Worm (Caenorhabditis elegans) whole organism, young adult: ENCODE data around the gene F08G5.3.

Experiments used
- C17E4.6 ChIP-seq: fragments of 200-800 bp; sonication (Bioruptor generic); IDR thresholded peaks from 2 replicates; pipeline ENCODE4 v1.3.6; 2022; ENCODE audit warnings: missing genetic modification reagents, missing genetic modification characterization, missing compliant biosample characterization
- F10E7.11 ChIP-seq: sonication (generic microtip); optimal IDR thresholded peaks from 2 replicates; lab custom pipeline; 2017; ENCODE audit warnings: mild to moderate bottlenecking, missing genetic modification characterization, moderate library complexity, missing compliant biosample characterization
- F23B12.7 ChIP-seq: sonication (generic microtip); optimal IDR thresholded peaks from 2 replicates; lab custom pipeline; 2017; ENCODE audit warnings: missing genetic modification characterization, mild to moderate bottlenecking, missing compliant biosample characterization, antibody characterized with exemption, moderate library complexity; ENCODE audit not compliant: insufficient read depth
- F33H1.4 ChIP-seq: fragments of 200-800 bp; sonication (Bioruptor generic); IDR thresholded peaks from 2 replicates; pipeline ENCODE4 v1.3.6; 2022; ENCODE audit warnings: missing genetic modification reagents, missing genetic modification characterization, missing compliant biosample characterization
- F49E8.2 ChIP-seq: sonication (generic microtip); optimal IDR thresholded peaks from 3 replicates; lab custom pipeline; 2017; ENCODE audit warnings: missing genetic modification characterization, mild to moderate bottlenecking, missing compliant biosample characterization, antibody characterized with exemption, moderate library complexity; ENCODE audit not compliant: insufficient read depth
- F52B5.7 ChIP-seq: sonication (generic microtip); optimal IDR thresholded peaks from 2 replicates; lab custom pipeline; 2016; ENCODE audit warnings: mild to moderate bottlenecking, missing genetic modification characterization, missing compliant biosample characterization
- F57A8.1 ChIP-seq: fragments of 200-800 bp; sonication (Bioruptor generic); optimal IDR thresholded peaks from 2 replicates; lab custom pipeline; 2018; ENCODE audit warnings: mild to moderate bottlenecking, missing genetic modification characterization, moderate library complexity, missing compliant biosample characterization
- K12H6.12 ChIP-seq: fragments of 200-800 bp; sonication (Bioruptor generic); optimal IDR thresholded peaks from 2 replicates; lab custom pipeline; 2018; ENCODE audit warnings: mild to moderate bottlenecking, missing genetic modification characterization, missing compliant biosample characterization
- T26A5.8 ChIP-seq: sonication (generic microtip); optimal IDR thresholded peaks from 2 replicates; lab custom pipeline; 2016; ENCODE audit warnings: missing genetic modification characterization, missing compliant biosample characterization
- Y53F4B.3 ChIP-seq: fragments of 200-800 bp; sonication (Bioruptor generic); IDR thresholded peaks from 2 replicates; pipeline ENCODE4 v1.3.6; 2022; ENCODE audit warnings: missing genetic modification reagents, missing genetic modification characterization, missing compliant biosample characterization
- Y79H2A.3 ChIP-seq: fragments of 200-800 bp; sonication (Bioruptor generic); conservative IDR thresholded peaks from 2 replicates; pipeline ENCODE4 v1.3.6; 2022; ENCODE audit warnings: missing genetic modification reagents, missing genetic modification characterization, missing compliant biosample characterization
- akir-1 ChIP-seq: fragments of 200-800 bp; sonication (Bioruptor generic); optimal IDR thresholded peaks from 2 replicates; lab custom pipeline; 2018; ENCODE audit warnings: mild to moderate bottlenecking, missing genetic modification characterization, moderate library complexity, missing compliant biosample characterization
- attf-5 ChIP-seq: fragments of 200-800 bp; sonication (Bioruptor generic); optimal IDR thresholded peaks from 2 replicates; lab custom pipeline; 2018; ENCODE audit warnings: mild to moderate bottlenecking, missing genetic modification characterization, missing compliant biosample characterization
- ccch-3 ChIP-seq: fragments of 200-800 bp; sonication (Bioruptor generic); optimal IDR thresholded peaks from 2 replicates; lab custom pipeline; 2018; ENCODE audit warnings: mild to moderate bottlenecking, missing genetic modification characterization, missing compliant biosample characterization
- cebp-1 ChIP-seq, 2 experiments: fragments of 200-800 bp in 1 of 2; sonication (Bioruptor generic) in 1 of 2; sonication (generic microtip) in 1 of 2; IDR thresholded peaks in 1 of 2; optimal IDR thresholded peaks in 1 of 2; 2 replicates each; pipeline versions ENCODE4 v1.3.6 to Lab custom; 2017 to 2022; ENCODE audit warnings: missing compliant biosample characterization in 2 of 2, missing genetic modification characterization in 2 of 2, mild to moderate bottlenecking in 1 of 2, missing genetic modification reagents in 1 of 2, moderate library complexity in 1 of 2
- ceh-100 ChIP-seq: fragments of 200-800 bp; sonication (Bioruptor generic); IDR thresholded peaks from 2 replicates; pipeline ENCODE4 v1.3.6; 2022; ENCODE audit warnings: missing genetic modification reagents, missing genetic modification characterization, missing compliant biosample characterization
- ceh-40 ChIP-seq: fragments of 200-800 bp; sonication (Bioruptor generic); IDR thresholded peaks from 2 replicates; pipeline ENCODE4 v1.3.6; 2022; ENCODE audit warnings: missing genetic modification characterization, missing compliant biosample characterization
- ceh-58 ChIP-seq: fragments of 200-800 bp; sonication (Bioruptor generic); IDR thresholded peaks from 2 replicates; pipeline ENCODE4 v1.3.6; 2022; ENCODE audit warnings: missing genetic modification characterization, missing compliant biosample characterization
- ceh-91 ChIP-seq: fragments of 200-800 bp; sonication (Bioruptor generic); IDR thresholded peaks from 2 replicates; pipeline ENCODE4 v1.3.6; 2022; ENCODE audit warnings: missing genetic modification reagents, missing genetic modification characterization, missing compliant biosample characterization
- dox-1 ChIP-seq: fragments of 200-800 bp; sonication (Bioruptor generic); IDR thresholded peaks from 2 replicates; pipeline ENCODE4 v1.3.6; 2022; ENCODE audit warnings: missing genetic modification reagents, missing genetic modification characterization, missing compliant biosample characterization
- efl-1 ChIP-seq: fragments of 150-350 bp; optimal IDR thresholded peaks from 2 replicates; lab custom pipeline; 2014; ENCODE audit warnings: missing biosample characterization, missing genetic modification reagents, missing genetic modification characterization
- egl-18 ChIP-seq: fragments of 200-800 bp; sonication (Bioruptor generic); IDR thresholded peaks from 2 replicates; pipeline ENCODE4 v1.3.6; 2022; ENCODE audit warnings: missing genetic modification reagents, missing genetic modification characterization, missing compliant biosample characterization
- egl-44 ChIP-seq: fragments of 200-800 bp; sonication (Bioruptor generic); IDR thresholded peaks from 2 replicates; pipeline ENCODE4 v1.3.6; 2022; ENCODE audit warnings: missing genetic modification reagents, missing genetic modification characterization, missing compliant biosample characterization
- egrh-3 ChIP-seq: fragments of 200-800 bp; sonication (Bioruptor generic); IDR thresholded peaks from 2 replicates; pipeline ENCODE4 v1.3.6; 2022; ENCODE audit warnings: missing genetic modification reagents, missing genetic modification characterization, missing compliant biosample characterization
- fkh-3 ChIP-seq: sonication (generic microtip); optimal IDR thresholded peaks from 2 replicates; lab custom pipeline; 2016; ENCODE audit warnings: mild to moderate bottlenecking, missing genetic modification characterization, missing compliant biosample characterization
- him-1 ChIP-seq: sonication (generic microtip); optimal IDR thresholded peaks from 2 replicates; lab custom pipeline; 2016; ENCODE audit warnings: missing genotype, missing genetic modification reagents, missing genetic modification characterization, missing compliant biosample characterization
- hmg-1.2 ChIP-seq: fragments of 200-800 bp; sonication (Bioruptor generic); IDR thresholded peaks from 2 replicates; pipeline ENCODE4 v1.3.6; 2022; ENCODE audit warnings: missing genetic modification reagents, missing genetic modification characterization, missing compliant biosample characterization
- hsf-1 ChIP-seq: fragments of 200-800 bp; sonication (Bioruptor generic); IDR thresholded peaks from 2 replicates; pipeline ENCODE4 v1.3.6; 2022; ENCODE audit warnings: missing genetic modification reagents, missing genetic modification characterization, missing compliant biosample characterization
- lin-40 ChIP-seq: sonication (generic microtip); optimal IDR thresholded peaks from 2 replicates; lab custom pipeline; 2016; ENCODE audit warnings: missing genetic modification characterization, mild to moderate bottlenecking, missing compliant biosample characterization, missing genotype, missing genetic modification reagents
- lsl-1 ChIP-seq: fragments of 200-800 bp; sonication (Bioruptor generic); optimal IDR thresholded peaks from 2 replicates; lab custom pipeline; 2018; ENCODE audit warnings: mild to moderate bottlenecking, missing genetic modification characterization, moderate library complexity, missing compliant biosample characterization
- madf-10 ChIP-seq: sonication (generic microtip); optimal IDR thresholded peaks from 2 replicates; lab custom pipeline; 2016; ENCODE audit warnings: mild to moderate bottlenecking, missing genetic modification characterization, missing compliant biosample characterization
- madf-3 ChIP-seq: fragments of 200-800 bp; sonication (Bioruptor generic); IDR thresholded peaks from 2 replicates; pipeline ENCODE4 v1.3.6; 2022; ENCODE audit warnings: missing genetic modification reagents, missing genetic modification characterization, missing compliant biosample characterization
- mxl-1 ChIP-seq: sonication (generic microtip); optimal IDR thresholded peaks from 2 replicates; lab custom pipeline; 2016; ENCODE audit warnings: missing genetic modification characterization, missing compliant biosample characterization
- nhr-179 ChIP-seq: sonication (generic microtip); optimal IDR thresholded peaks from 2 replicates; lab custom pipeline; 2016; ENCODE audit warnings: mild to moderate bottlenecking, missing genetic modification characterization, missing compliant biosample characterization
- nhr-80 ChIP-seq: sonication (generic microtip); optimal IDR thresholded peaks from 2 replicates; lab custom pipeline; 2016; ENCODE audit warnings: missing genetic modification characterization, missing compliant biosample characterization
- rec-8 ChIP-seq, 2 experiments: sonication (generic microtip); optimal IDR thresholded peaks; 2 replicates each; lab custom pipeline; 2016; ENCODE audit warnings: mild to moderate bottlenecking in 2 of 2, missing genetic modification characterization in 2 of 2, missing genetic modification reagents in 2 of 2, missing genotype in 2 of 2, missing biosample characterization in 1 of 2, missing compliant biosample characterization in 1 of 2, moderate library complexity in 1 of 2
- sea-2 ChIP-seq: fragments of 200-800 bp; sonication (Bioruptor generic); IDR thresholded peaks from 2 replicates; pipeline ENCODE4 v1.3.6; 2022; ENCODE audit warnings: missing genetic modification characterization, missing compliant biosample characterization
- snpc-1.1 ChIP-seq: sonication (generic microtip); optimal IDR thresholded peaks from 2 replicates; lab custom pipeline; 2017; ENCODE audit warnings: missing genetic modification characterization, mild to moderate bottlenecking, missing compliant biosample characterization, antibody characterized with exemption, moderate library complexity, missing genotype, missing genetic modification reagents; ENCODE audit not compliant: insufficient read depth
- snpc-1.3 ChIP-seq: sonication (generic microtip); optimal IDR thresholded peaks from 2 replicates; lab custom pipeline; 2017; ENCODE audit warnings: missing genetic modification characterization, mild to moderate bottlenecking, missing compliant biosample characterization, antibody characterized with exemption, moderate library complexity, missing genotype, missing genetic modification reagents; ENCODE audit not compliant: insufficient read depth
- sptf-2 ChIP-seq: fragments of 200-800 bp; sonication (Bioruptor generic); optimal IDR thresholded peaks from 2 replicates; lab custom pipeline; 2018; ENCODE audit warnings: mild to moderate bottlenecking, missing genetic modification characterization, missing compliant biosample characterization
- tbp1 ChIP-seq: fragments of 200-800 bp; sonication (Bioruptor generic); optimal IDR thresholded peaks from 2 replicates; lab custom pipeline; 2018; ENCODE audit warnings: mild to moderate bottlenecking, missing genetic modification characterization, missing compliant biosample characterization
- unc-130 ChIP-seq: sonication (generic microtip); optimal IDR thresholded peaks from 2 replicates; lab custom pipeline; 2016; ENCODE audit warnings: missing genetic modification reagents, missing genetic modification characterization, missing compliant biosample characterization
- zfh-2 ChIP-seq: fragments of 200-800 bp; sonication (Bioruptor generic); conservative IDR thresholded peaks from 2 replicates; pipeline ENCODE4 v1.3.6; 2022; ENCODE audit warnings: missing genetic modification reagents, missing genetic modification characterization, missing compliant biosample characterization
- zim-3 ChIP-seq: sonication (generic microtip); optimal IDR thresholded peaks from 2 replicates; lab custom pipeline; 2017; ENCODE audit warnings: mild to moderate bottlenecking, missing genetic modification characterization, moderate library complexity, missing compliant biosample characterization
- ztf-26 ChIP-seq: sonication (generic microtip); optimal IDR thresholded peaks from 2 replicates; lab custom pipeline; 2017; ENCODE audit warnings: missing genetic modification characterization, missing compliant biosample characterization
- ztf-28 ChIP-seq: fragments of 200-800 bp; sonication (Bioruptor generic); IDR thresholded peaks from 2 replicates; pipeline ENCODE4 v1.3.6; 2022; ENCODE audit warnings: missing genetic modification reagents, missing genetic modification characterization, missing compliant biosample characterization

The F08G5.3 gene

ce11 chrIV:12416629-12417404, 569 bp downstream of the F08G5.3 start:
- no peak for TF ChIP-seq ztf-28 (GFP tag; lab: Robert Waterston, UW)
- no peak for TF ChIP-seq lin-40 (tag; lab: Kevin White, UChicago)
- peak; percentile 12 for TF ChIP-seq ztf-26 (tag; lab: Kevin White, UChicago)
- TF ChIP-seq F49E8.2 (tag; lab: Kevin White, UChicago), result peak; percentile 40
- no peak for TF ChIP-seq F57A8.1
- no peak for TF ChIP-seq sptf-2 (GFP tag; lab: Kevin White, UChicago)
- TF ChIP-seq akir-1 (GFP tag; lab: Kevin White, UChicago), result no peak
- TF ChIP-seq hmg-1.2, result peak; percentile 53
- TF ChIP-seq F10E7.11 (tag; lab: Kevin White, UChicago), result no peak
- peak; percentile 40 for TF ChIP-seq mxl-1 (tag; lab: Kevin White, UChicago)
- TF ChIP-seq ceh-91 (GFP tag; lab: Robert Waterston, UW), result no peak
- peak; percentile 3 for TF ChIP-seq T26A5.8 (tag; lab: Kevin White, UChicago)
- peak; percentile 33 for TF ChIP-seq zim-3
- no peak for TF ChIP-seq madf-10 (tag; lab: Kevin White, UChicago)
- TF ChIP-seq efl-1 (GFP tag; lab: Kevin White, UChicago), result no peak
- peak; percentile 41 for TF ChIP-seq lsl-1 (GFP tag; lab: Kevin White, UChicago)
- TF ChIP-seq cebp-1 (GFP tag; IDR thresholded peaks at IDR 0.05; lab: Robert Waterston, UW), result no peak
- peak; percentile 44 for TF ChIP-seq cebp-1 (tag; optimal IDR thresholded peaks at IDR 0.05; lab: Kevin White, UChicago)
- no peak for TF ChIP-seq nhr-179
- peak; percentile 3 for TF ChIP-seq unc-130 (GFP tag; lab: Kevin White, UChicago)
- TF ChIP-seq sea-2 (GFP tag; lab: Robert Waterston, UW), result no peak
- no peak for TF ChIP-seq fkh-3
- TF ChIP-seq dox-1 (GFP tag; lab: Robert Waterston, UW), result peak; percentile 50
- no peak for TF ChIP-seq egl-44 (GFP tag; lab: Robert Waterston, UW)
- peak; percentile 19 for TF ChIP-seq attf-5 (GFP tag; lab: Kevin White, UChicago)
- no peak for TF ChIP-seq egl-18 (GFP tag; lab: Robert Waterston, UW)
- no peak for TF ChIP-seq ceh-100 (GFP tag; lab: Robert Waterston, UW)
- TF ChIP-seq snpc-1.3 (tag; lab: Kevin White, UChicago), result no peak
- TF ChIP-seq ceh-40 (GFP tag; lab: Robert Waterston, UW), result no peak
- TF ChIP-seq F23B12.7, result no peak
- TF ChIP-seq F33H1.4 (GFP tag; lab: Robert Waterston, UW), result peak; percentile 31; the same call in 1 of the 2 replicates
- peak; percentile 10 for TF ChIP-seq nhr-80
- no peak for TF ChIP-seq zfh-2 (GFP tag; lab: Robert Waterston, UW)
- TF ChIP-seq snpc-1.1 (tag; lab: Kevin White, UChicago), result peak; percentile 86
- no peak for TF ChIP-seq ceh-58 (GFP tag; lab: Robert Waterston, UW)
- no peak for TF ChIP-seq Y53F4B.3 (GFP tag; lab: Robert Waterston, UW)
- TF ChIP-seq him-1 (tag; lab: Kevin White, UChicago), result peak; percentile 71
- no peak for TF ChIP-seq rec-8 (tag; optimal IDR thresholded peaks at IDR 0.05; lab: Kevin White, UChicago)
- TF ChIP-seq hsf-1 (GFP tag; lab: Robert Waterston, UW), result peak; percentile 59; the same call in 1 of the 2 replicates
- TF ChIP-seq ccch-3, result no peak
- no peak for TF ChIP-seq C17E4.6 (GFP tag; lab: Robert Waterston, UW)
- peak; percentile 92 for TF ChIP-seq tbp1 (GFP tag; lab: Kevin White, UChicago)
- no peak for TF ChIP-seq Y79H2A.3 (GFP tag; lab: Robert Waterston, UW)
- no peak for TF ChIP-seq madf-3 (GFP tag; lab: Robert Waterston, UW)
- TF ChIP-seq K12H6.12 (tag; lab: Kevin White, UChicago), result no peak
- no peak for TF ChIP-seq F52B5.7
- no peak for TF ChIP-seq egrh-3 (GFP tag; lab: Robert Waterston, UW)
